Worm (Caenorhabditis elegans) whole organism, young adult: Measurements from ENCODE around the gene rpa-1.

ENCODE experiments used
- B0035.1 ChIP-seq: sonication (generic microtip); optimal IDR thresholded peaks from 2 replicates; lab custom pipeline; 2016; ENCODE audit warnings: missing genetic modification characterization, mild to moderate bottlenecking, missing compliant biosample characterization, missing genotype, missing genetic modification reagents
- C17E4.6 ChIP-seq: fragments of 200-800 bp; sonication (Bioruptor generic); IDR thresholded peaks from 2 replicates; pipeline ENCODE4 v1.3.6; 2022; ENCODE audit warnings: missing genetic modification reagents, missing genetic modification characterization, missing compliant biosample characterization
- F10E7.11 ChIP-seq: sonication (generic microtip); optimal IDR thresholded peaks from 2 replicates; lab custom pipeline; 2017; ENCODE audit warnings: mild to moderate bottlenecking, missing genetic modification characterization, moderate library complexity, missing compliant biosample characterization
- F39B2.1 ChIP-seq: fragments of 200-800 bp; sonication (Bioruptor generic); IDR thresholded peaks from 2 replicates; pipeline ENCODE4 v1.3.6; 2022; ENCODE audit warnings: missing genetic modification reagents, missing genetic modification characterization, missing compliant biosample characterization
- F52B5.7 ChIP-seq: sonication (generic microtip); optimal IDR thresholded peaks from 2 replicates; lab custom pipeline; 2016; ENCODE audit warnings: mild to moderate bottlenecking, missing genetic modification characterization, missing compliant biosample characterization
- F55B11.4 ChIP-seq: sonication (generic microtip); optimal IDR thresholded peaks from 2 replicates; lab custom pipeline; 2016; ENCODE audit warnings: missing compliant biosample characterization, missing genetic modification characterization, borderline replicate concordance; ENCODE audit not compliant: insufficient read depth
- F57C9.4 ChIP-seq: sonication (generic microtip); optimal IDR thresholded peaks from 2 replicates; lab custom pipeline; 2017; ENCODE audit warnings: mild to moderate bottlenecking, missing genetic modification characterization, missing compliant biosample characterization
- T07F8.4 ChIP-seq: sonication (generic microtip); optimal IDR thresholded peaks from 2 replicates; lab custom pipeline; 2016; ENCODE audit warnings: mild to moderate bottlenecking, missing genetic modification characterization, moderate library complexity, missing compliant biosample characterization
- T26A5.8 ChIP-seq: sonication (generic microtip); optimal IDR thresholded peaks from 2 replicates; lab custom pipeline; 2016; ENCODE audit warnings: missing genetic modification characterization, missing compliant biosample characterization
- Y67H2A.10 ChIP-seq: fragments of 200-800 bp; sonication (Bioruptor generic); conservative IDR thresholded peaks from 2 replicates; pipeline ENCODE4 v1.3.6; 2022; ENCODE audit warnings: missing genetic modification reagents, missing genetic modification characterization, missing compliant biosample characterization
- ZK185.1 ChIP-seq: sonication (generic microtip); optimal IDR thresholded peaks from 2 replicates; lab custom pipeline; 2016; ENCODE audit warnings: mild to moderate bottlenecking, missing genetic modification characterization, missing compliant biosample characterization; ENCODE audit not compliant: poor library complexity, severe bottlenecking
- akir-1 ChIP-seq: fragments of 200-800 bp; sonication (Bioruptor generic); optimal IDR thresholded peaks from 2 replicates; lab custom pipeline; 2018; ENCODE audit warnings: mild to moderate bottlenecking, missing genetic modification characterization, moderate library complexity, missing compliant biosample characterization
- aptf-2 ChIP-seq: fragments of 200-800 bp; sonication (Bioruptor generic); conservative IDR thresholded peaks from 2 replicates; pipeline ENCODE4 v1.3.6; 2022; ENCODE audit warnings: missing genetic modification reagents, missing genetic modification characterization, missing compliant biosample characterization
- bed-1 ChIP-seq: fragments of 200-800 bp; sonication (Bioruptor generic); IDR thresholded peaks from 2 replicates; pipeline ENCODE4 v1.3.6; 2022; ENCODE audit warnings: missing genetic modification reagents, missing genetic modification characterization, missing compliant biosample characterization
- ccch-3 ChIP-seq: fragments of 200-800 bp; sonication (Bioruptor generic); optimal IDR thresholded peaks from 2 replicates; lab custom pipeline; 2018; ENCODE audit warnings: mild to moderate bottlenecking, missing genetic modification characterization, missing compliant biosample characterization
- cebp-2 ChIP-seq: fragments of 200-800 bp; sonication (Bioruptor generic); IDR thresholded peaks from 2 replicates; pipeline ENCODE4 v1.3.6; 2022; ENCODE audit warnings: missing genetic modification characterization, missing compliant biosample characterization
- ceh-100 ChIP-seq: fragments of 200-800 bp; sonication (Bioruptor generic); IDR thresholded peaks from 2 replicates; pipeline ENCODE4 v1.3.6; 2022; ENCODE audit warnings: missing genetic modification reagents, missing genetic modification characterization, missing compliant biosample characterization
- ceh-91 ChIP-seq: fragments of 200-800 bp; sonication (Bioruptor generic); IDR thresholded peaks from 2 replicates; pipeline ENCODE4 v1.3.6; 2022; ENCODE audit warnings: missing genetic modification reagents, missing genetic modification characterization, missing compliant biosample characterization
- chd-7 ChIP-seq: sonication (generic microtip); optimal IDR thresholded peaks from 2 replicates; lab custom pipeline; 2016; ENCODE audit warnings: mild to moderate bottlenecking, missing genetic modification characterization, moderate library complexity, missing compliant biosample characterization
- die-1 ChIP-seq: sonication (generic microtip); optimal IDR thresholded peaks from 2 replicates; lab custom pipeline; 2016; ENCODE audit warnings: missing genotype, mild to moderate bottlenecking, missing genetic modification characterization, missing compliant biosample characterization
- dox-1 ChIP-seq: fragments of 200-800 bp; sonication (Bioruptor generic); IDR thresholded peaks from 2 replicates; pipeline ENCODE4 v1.3.6; 2022; ENCODE audit warnings: missing genetic modification reagents, missing genetic modification characterization, missing compliant biosample characterization
- dpl-1 ChIP-seq: fragments of 150-350 bp; optimal IDR thresholded peaks from 2 replicates; lab custom pipeline; 2014; ENCODE audit warnings: missing biosample characterization, missing genetic modification reagents, missing genetic modification characterization
- efl-1 ChIP-seq: fragments of 150-350 bp; optimal IDR thresholded peaks from 2 replicates; lab custom pipeline; 2014; ENCODE audit warnings: missing biosample characterization, missing genetic modification reagents, missing genetic modification characterization
- egl-44 ChIP-seq: fragments of 200-800 bp; sonication (Bioruptor generic); IDR thresholded peaks from 2 replicates; pipeline ENCODE4 v1.3.6; 2022; ENCODE audit warnings: missing genetic modification reagents, missing genetic modification characterization, missing compliant biosample characterization
- ets-4 ChIP-seq: fragments of 200-800 bp; sonication (Bioruptor generic); optimal IDR thresholded peaks from 2 replicates; lab custom pipeline; 2018; ENCODE audit warnings: mild to moderate bottlenecking, missing genetic modification characterization, missing compliant biosample characterization
- him-1 ChIP-seq: sonication (generic microtip); optimal IDR thresholded peaks from 2 replicates; lab custom pipeline; 2016; ENCODE audit warnings: missing genotype, missing genetic modification reagents, missing genetic modification characterization, missing compliant biosample characterization
- hmg-20 ChIP-seq: fragments of 200-800 bp; sonication (Bioruptor generic); IDR thresholded peaks from 2 replicates; pipeline ENCODE4 v1.3.6; 2022; ENCODE audit warnings: missing genetic modification reagents, missing genetic modification characterization, missing compliant biosample characterization
- hrde-1 ChIP-seq: sonication (generic microtip); optimal IDR thresholded peaks from 2 replicates; lab custom pipeline; 2016; ENCODE audit warnings: missing genetic modification characterization, mild to moderate bottlenecking, missing compliant biosample characterization, moderate library complexity, missing genotype, missing genetic modification reagents, borderline replicate concordance
- lin-40 ChIP-seq: sonication (generic microtip); optimal IDR thresholded peaks from 2 replicates; lab custom pipeline; 2016; ENCODE audit warnings: missing genetic modification characterization, mild to moderate bottlenecking, missing compliant biosample characterization, missing genotype, missing genetic modification reagents
- lin-54 ChIP-seq: fragments of 200-800 bp; sonication (Bioruptor generic); optimal IDR thresholded peaks from 2 replicates; lab custom pipeline; 2018; ENCODE audit warnings: mild to moderate bottlenecking, missing genetic modification characterization, missing compliant biosample characterization
- lir-1 ChIP-seq: fragments of 200-800 bp; sonication (Bioruptor generic); conservative IDR thresholded peaks from 2 replicates; pipeline ENCODE4 v1.3.6; 2022; ENCODE audit warnings: missing genetic modification reagents, missing genetic modification characterization, missing compliant biosample characterization
- lsy-27 ChIP-seq: sonication (generic microtip); optimal IDR thresholded peaks from 2 replicates; lab custom pipeline; 2017; ENCODE audit warnings: missing genetic modification characterization, mild to moderate bottlenecking, missing compliant biosample characterization, antibody characterized with exemption, missing genotype, borderline replicate concordance; ENCODE audit not compliant: insufficient read depth
- madf-10 ChIP-seq: sonication (generic microtip); optimal IDR thresholded peaks from 2 replicates; lab custom pipeline; 2016; ENCODE audit warnings: mild to moderate bottlenecking, missing genetic modification characterization, missing compliant biosample characterization
- mcd-1 ChIP-seq: fragments of 200-800 bp; sonication (Bioruptor generic); IDR thresholded peaks from 2 replicates; pipeline ENCODE4 v1.3.6; 2022; ENCODE audit warnings: missing genetic modification reagents, missing genetic modification characterization, missing compliant biosample characterization
- mes-4 ChIP-seq: sonication (generic microtip); optimal IDR thresholded peaks from 2 replicates; lab custom pipeline; 2016; ENCODE audit warnings: missing genotype, missing genetic modification characterization, missing compliant biosample characterization
- nfya-1 ChIP-seq: sonication (generic microtip); optimal IDR thresholded peaks from 2 replicates; lab custom pipeline; 2017; ENCODE audit warnings: antibody characterized with exemption, missing compliant biosample characterization, missing genetic modification characterization, borderline replicate concordance; ENCODE audit not compliant: insufficient read depth
- nhr-80 ChIP-seq: sonication (generic microtip); optimal IDR thresholded peaks from 2 replicates; lab custom pipeline; 2016; ENCODE audit warnings: missing genetic modification characterization, missing compliant biosample characterization
- rpc-1 ChIP-seq, 2 experiments: fragments of 150-350 bp in 1 of 2; sonication (generic microtip) in 1 of 2; optimal IDR thresholded peaks; 2 replicates each; lab custom pipeline; 2014 to 2018; ENCODE audit warnings: missing biosample characterization in 1 of 2, missing genetic modification characterization in 1 of 2, missing genetic modification reagents in 1 of 2, missing genotype in 1 of 2
- snpc-3.4 ChIP-seq: sonication (generic microtip); optimal IDR thresholded peaks from 2 replicates; lab custom pipeline; 2017; ENCODE audit warnings: missing genetic modification characterization, mild to moderate bottlenecking, missing compliant biosample characterization, antibody characterized with exemption, moderate library complexity, missing genotype, missing genetic modification reagents
- somi-1 ChIP-seq: fragments of 200-800 bp; sonication (Bioruptor generic); optimal IDR thresholded peaks from 2 replicates; lab custom pipeline; 2018; ENCODE audit warnings: mild to moderate bottlenecking, missing genetic modification characterization, missing compliant biosample characterization
- sptf-2 ChIP-seq: fragments of 200-800 bp; sonication (Bioruptor generic); optimal IDR thresholded peaks from 2 replicates; lab custom pipeline; 2018; ENCODE audit warnings: mild to moderate bottlenecking, missing genetic modification characterization, missing compliant biosample characterization
- tbp1 ChIP-seq: fragments of 200-800 bp; sonication (Bioruptor generic); optimal IDR thresholded peaks from 2 replicates; lab custom pipeline; 2018; ENCODE audit warnings: mild to moderate bottlenecking, missing genetic modification characterization, missing compliant biosample characterization
- tlf-1 ChIP-seq: fragments of 200-800 bp; sonication (Bioruptor generic); optimal IDR thresholded peaks from 2 replicates; lab custom pipeline; 2018; ENCODE audit warnings: mild to moderate bottlenecking, missing genetic modification characterization, missing compliant biosample characterization
- xnd-1 ChIP-seq: sonication (generic microtip); optimal IDR thresholded peaks from 2 replicates; lab custom pipeline; 2016; ENCODE audit warnings: missing genotype, missing genetic modification reagents, missing genetic modification characterization, missing compliant biosample characterization
- ztf-22 ChIP-seq: fragments of 200-800 bp; sonication (Bioruptor generic); optimal IDR thresholded peaks from 2 replicates; lab custom pipeline; 2018; ENCODE audit warnings: mild to moderate bottlenecking, missing genetic modification characterization, moderate library complexity, missing compliant biosample characterization
- ztf-26 ChIP-seq: sonication (generic microtip); optimal IDR thresholded peaks from 2 replicates; lab custom pipeline; 2017; ENCODE audit warnings: missing genetic modification characterization, missing compliant biosample characterization

Gene rpa-1

ce11 chrII:7663704-7664660 is at the start of gene rpa-1, which contains the start of gene F18A1.7 (continued):
- TF ChIP-seq lir-1 (GFP tag; lab: Robert Waterston, UW) (no peak), Y67H2A.10 (GFP tag; lab: Robert Waterston, UW) (no peak), egl-44 (GFP tag; lab: Robert Waterston, UW) (no peak), xnd-1 (tag; lab: Kevin White, UChicago) (peak; percentile 95), hrde-1 (no peak), ets-4 (GFP tag; lab: Kevin White, UChicago) (no peak), B0035.1 (tag; lab: Kevin White, UChicago) (no peak), bed-1 (GFP tag; lab: Robert Waterston, UW) (no peak), F55B11.4 (tag; lab: Kevin White, UChicago) (no peak), ceh-91 (peak; percentile 96), hmg-20 (GFP tag; lab: Robert Waterston, UW) (no peak), madf-10 (tag; lab: Kevin White, UChicago) (no peak), lsy-27 (no peak), ceh-100 (GFP tag; lab: Robert Waterston, UW) (0 out of 2 replicates have a peak, but pooled peaks have one; percentile 11), chd-7 (tag; lab: Kevin White, UChicago) (no peak), lin-40 (tag; lab: Kevin White, UChicago) (no peak), T26A5.8 (tag; lab: Kevin White, UChicago) (no peak), F57C9.4 (no peak), die-1 (tag; lab: Kevin White, UChicago) (no peak), cebp-2 (GFP tag; lab: Robert Waterston, UW) (no peak), ztf-22 (GFP tag; lab: Kevin White, UChicago) (no peak), mes-4 (tag; lab: Kevin White, UChicago) (no peak), dpl-1 (GFP tag; lab: Kevin White, UChicago) (peak; percentile 91), ccch-3 (no peak), somi-1 (no peak), him-1 (tag; lab: Kevin White, UChicago) (no peak), rpc-1 (optimal IDR thresholded peaks at IDR 0.05; lab: Kevin White, UChicago) (no peak), rpc-1 (tag; optimal IDR thresholded peaks at IDR 0.05; lab: Kevin White, UChicago) (no peak), T07F8.4 (no peak), tlf-1 (peak; percentile 79), nfya-1 (tag; lab: Kevin White, UChicago) (no peak), F10E7.11 (tag; lab: Kevin White, UChicago) (no peak), C17E4.6 (no peak), ZK185.1 (tag; lab: Kevin White, UChicago) (no peak), nhr-80 (tag; lab: Kevin White, UChicago) (no peak), akir-1 (GFP tag; lab: Kevin White, UChicago) (no peak), sptf-2 (GFP tag; lab: Kevin White, UChicago) (no peak), F39B2.1 (GFP tag; lab: Robert Waterston, UW) (no peak), dox-1 (peak; percentile 81), aptf-2 (GFP tag; lab: Robert Waterston, UW) (no peak), efl-1 (peak; percentile 97), mcd-1 (peak; percentile 48), lin-54 (GFP tag; lab: Kevin White, UChicago) (peak; percentile 85), snpc-3.4 (tag; lab: Kevin White, UChicago) (peak; percentile 79), tbp1 (peak; percentile 33), F52B5.7 (tag; lab: Kevin White, UChicago) (no peak), ztf-26 (tag; lab: Kevin White, UChicago) (no peak)
